Worm (Caenorhabditis elegans) whole organism, early embryonic: ENCODE results near the gene ceh-88.

Experiments used
- aly-1 ChIP-seq: sonication (generic microtip); optimal IDR thresholded peaks from 2 replicates; lab custom pipeline; 2016; ENCODE audit warnings: missing genetic modification characterization, missing compliant biosample characterization
- ama-1 ChIP-seq: fragments of 150-350 bp; optimal IDR thresholded peaks from 2 replicates; lab custom pipeline; 2014
- sea-1 ChIP-seq: fragments of 200-800 bp; sonication (Bioruptor generic); conservative IDR thresholded peaks from 2 replicates; pipeline ENCODE4 v1.3.6; 2022; ENCODE audit warnings: missing genetic modification characterization, missing compliant biosample characterization

- TF ChIP-seq aly-1 (tag; lab: Kevin White, UChicago) (no peak), sea-1 (GFP tag; lab: Robert Waterston, UW) (no peak), ama-1 (lab: Kevin White, UChicago) (no peak)
Measured at ce11 chrIV:17361143-17361542, 32.2 kb downstream of the ceh-88 start, which contains the start of gene clec-202.
